Fruit fly (Drosophila melanogaster): Measurements from ENCODE around the gene Gr22e.
A peak's percentile ranks its signal among the peaks of the same experiment; 100 is the strongest.

Gr22e gene

dm6 chr2L:1737057-1737581 lies 46.7 kb upstream of the Gr22e start (continued):
- TF ChIP-seq pzg (GFP tag; optimal IDR thresholded peaks at IDR 0.05) (no peak), hb (GFP tag; IDR thresholded peaks at IDR 0.05; ENCODE audit: partially characterized antibody) (no peak), Hr78 (GFP tag; optimal IDR thresholded peaks at IDR 0.05) (peak in 1 of 2 experiments; percentile 81), pb (GFP tag; optimal IDR thresholded peaks at IDR 0.05) (peak; percentile 81), fd64A (GFP tag; optimal IDR thresholded peaks at IDR 0.05) (peak; percentile 28), mam (GFP tag; optimal IDR thresholded peaks at IDR 0.05) (peak; percentile 92), CG2678 (tag; optimal IDR thresholded peaks at IDR 0.05) (peak; percentile 88), CG34376 (GFP tag; optimal IDR thresholded peaks at IDR 0.05) (peak; percentile 19), Nf-YA (GFP tag; IDR thresholded peaks at IDR 0.05) (peak; percentile 80), tx (GFP tag; optimal IDR thresholded peaks at IDR 0.05) (peak; percentile 86), ro (GFP tag; IDR thresholded peaks at IDR 0.05) (peak; percentile 69), CG16815 (GFP tag; optimal IDR thresholded peaks at IDR 0.05) (peak; percentile 90), cad (GFP tag; optimal IDR thresholded peaks at IDR 0.05) (no peak), CG4730 (GFP tag; IDR thresholded peaks at IDR 0.05) (peak; percentile 70), CG10979 (tag; optimal IDR thresholded peaks at IDR 0.05) (peak; percentile 88), fd3F (GFP tag; optimal IDR thresholded peaks at IDR 0.05) (peak; percentile 76)

dm6 chr2L:1738054-1738453 lies 45.8 kb upstream of the Gr22e start:
- TF ChIP-seq CG1529 (GFP tag; optimal IDR thresholded peaks at IDR 0.05) (peak; percentile 16), CG6654 (GFP tag; optimal IDR thresholded peaks at IDR 0.05) (no peak), wor (GFP tag; IDR thresholded peaks at IDR 0.05) (no peak), CG11695 (GFP tag; IDR thresholded peaks at IDR 0.05) (no peak), lola (GFP tag; optimal IDR thresholded peaks at IDR 0.05) (peak in 1 of 3 experiments; percentile 29), grau (tag; optimal IDR thresholded peaks at IDR 0.05) (peak; percentile 20), gsb-n (tag; optimal IDR thresholded peaks at IDR 0.05) (peak; percentile 43), wdn (GFP tag; IDR thresholded peaks at IDR 0.05) (no peak), CG8924 (tag; optimal IDR thresholded peaks at IDR 0.05) (peak; percentile 15), CG13424 (tag; optimal IDR thresholded peaks at IDR 0.05) (peak; percentile 4), CG10267 (tag; optimal IDR thresholded peaks at IDR 0.05) (peak; percentile 19), gem (tag; optimal IDR thresholded peaks at IDR 0.05) (peak; percentile 54), Sox100B (GFP tag; optimal IDR thresholded peaks at IDR 0.05) (no peak), ken (GFP tag; IDR thresholded peaks at IDR 0.05) (no peak), CG10979 (tag; optimal IDR thresholded peaks at IDR 0.05) (peak; percentile 70), nau (GFP tag; optimal IDR thresholded peaks at IDR 0.05) (peak; percentile 43), CG17361 (GFP tag; IDR thresholded peaks at IDR 0.05) (peak; percentile 39; the same call in 1 of the 3 replicates), PHDP (tag; optimal IDR thresholded peaks at IDR 0.05) (peak; percentile 14), CG3407 (GFP tag; optimal IDR thresholded peaks at IDR 0.05) (peak; percentile 31), CG14710 (tag; optimal IDR thresholded peaks at IDR 0.05) (peak; percentile 51), CG2875 (GFP tag; optimal IDR thresholded peaks at IDR 0.05) (peak; percentile 41), Camta (GFP tag; optimal IDR thresholded peaks at IDR 0.05) (no peak), CG1647 (GFP tag; optimal IDR thresholded peaks at IDR 0.05) (peak; percentile 26), Drgx (GFP tag; IDR thresholded peaks at IDR 0.05) (peak; percentile 41; the same call in 1 of the 2 replicates), btn (GFP tag; optimal IDR thresholded peaks at IDR 0.05) (no peak), CG6689 (GFP tag; IDR thresholded peaks at IDR 0.05) (0 out of 2 replicates have a peak, but pooled peaks have one; percentile 13), D19A (tag; optimal IDR thresholded peaks at IDR 0.05) (peak; percentile 27), sd (tag; optimal IDR thresholded peaks at IDR 0.05) (peak; percentile 59), dpn (GFP tag; optimal IDR thresholded peaks at IDR 0.05) (peak in 1 of 2 experiments; percentile 4), fd96Cb (tag; optimal IDR thresholded peaks at IDR 0.05) (peak; percentile 41), CG8944 (GFP tag; optimal IDR thresholded peaks at IDR 0.05) (peak; percentile 7), CG1024 (GFP tag; IDR thresholded peaks at IDR 0.05) (no peak), Dbx (GFP tag; IDR thresholded peaks at IDR 0.05) (no peak), Hr3 (GFP tag; optimal IDR thresholded peaks at IDR 0.05) (peak; percentile 7)

Measured in whole organism, embryonic.